Worm (Caenorhabditis elegans) whole organism, L4 larva: ENCODE measurements around the gene lron-10.

Experiments
- Y5F2A.4 ChIP-seq: fragments of 200-800 bp; sonication (Bioruptor generic); optimal IDR thresholded peaks from 2 replicates; lab custom pipeline; 2018; ENCODE audit warnings: mild to moderate bottlenecking, missing genetic modification characterization, missing compliant biosample characterization
- daf-19 ChIP-seq: fragments of 200-800 bp; sonication (Bioruptor generic); conservative IDR thresholded peaks from 2 replicates; pipeline ENCODE4 v1.3.6; 2022; ENCODE audit warnings: missing genetic modification characterization, missing compliant biosample characterization
- egl-27 ChIP-seq: sonication (generic microtip); optimal IDR thresholded peaks from 3 replicates; lab custom pipeline; 2017; ENCODE audit warnings: missing biosample characterization, missing genetic modification reagents, missing genetic modification characterization
- mdl-1 ChIP-seq, 2 experiments: fragments of 150-350 bp in 1 of 2; sonication (generic microtip) in 1 of 2; optimal IDR thresholded peaks; 2 replicates each; lab custom pipeline; 2014 to 2017; ENCODE audit warnings: missing biosample characterization in 2 of 2, missing genetic modification characterization in 2 of 2
- nhr-10 ChIP-seq: fragments of 150-350 bp; optimal IDR thresholded peaks from 2 replicates; lab custom pipeline; 2014; ENCODE audit warnings: missing biosample characterization, missing genetic modification characterization
- nhr-237 ChIP-seq: sonication (generic microtip); optimal IDR thresholded peaks from 2 replicates; lab custom pipeline; 2017; ENCODE audit warnings: missing biosample characterization, missing genetic modification characterization
- nhr-25 ChIP-seq: sonication (generic microtip); optimal IDR thresholded peaks from 2 replicates; lab custom pipeline; 2017; ENCODE audit warnings: missing genetic modification characterization, mild to moderate bottlenecking, missing compliant biosample characterization, antibody characterized with exemption, moderate library complexity, borderline replicate concordance; ENCODE audit not compliant: insufficient read depth
- nhr-76 ChIP-seq: fragments of 150-350 bp; optimal IDR thresholded peaks from 2 replicates; lab custom pipeline; 2014; ENCODE audit warnings: missing biosample characterization, missing genetic modification characterization
- pqm-1 ChIP-seq: sonication (generic microtip); optimal IDR thresholded peaks from 2 replicates; lab custom pipeline; 2017; ENCODE audit warnings: missing biosample characterization, missing genetic modification characterization
- unc-130 ChIP-seq: sonication (generic microtip); optimal IDR thresholded peaks from 2 replicates; lab custom pipeline; 2016; ENCODE audit warnings: missing genetic modification reagents, missing genetic modification characterization, missing compliant biosample characterization
- zag-1 ChIP-seq: fragments of 150-350 bp; optimal IDR thresholded peaks from 2 replicates; lab custom pipeline; 2014; ENCODE audit warnings: missing biosample characterization, missing genetic modification characterization

DNA sequence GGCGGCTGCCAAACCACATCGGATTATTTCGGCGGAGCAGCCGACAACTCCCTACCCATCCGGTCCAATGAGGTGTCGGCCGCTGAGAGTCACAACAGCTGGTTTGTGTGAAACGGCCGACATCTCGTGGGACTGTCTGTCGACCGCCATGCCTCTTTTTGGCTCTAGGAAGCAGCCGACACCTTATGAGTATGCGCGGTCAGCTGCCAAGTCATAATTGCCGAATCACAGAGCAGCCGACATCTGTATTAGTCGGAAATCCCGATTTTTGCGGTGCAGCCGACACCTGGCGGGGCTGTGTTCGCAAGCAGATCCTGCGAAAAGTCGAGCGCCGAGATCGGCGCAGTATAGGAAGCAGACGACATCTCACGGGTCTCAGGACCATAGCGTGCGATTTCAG lies 29.1 kb downstream of the lron-10 start:
- no peak for TF ChIP-seq unc-130 (GFP tag; lab: Kevin White, UChicago)
- TF ChIP-seq egl-27 (tag; lab: Kevin White, UChicago), result no peak
- no peak for TF ChIP-seq pqm-1
- no peak for TF ChIP-seq nhr-237 (tag; lab: Kevin White, UChicago)
- no peak for TF ChIP-seq daf-19
- TF ChIP-seq nhr-76 (tag; lab: Kevin White, UChicago), result no peak
- no peak for TF ChIP-seq zag-1
- TF ChIP-seq nhr-10 (tag; lab: Kevin White, UChicago), result no peak
- no peak for TF ChIP-seq mdl-1 (tag; optimal IDR thresholded peaks at IDR 0.05; lab: Kevin White, UChicago)
- TF ChIP-seq Y5F2A.4, result no peak
- TF ChIP-seq nhr-25, result no peak
